Fruit fly (Drosophila melanogaster): Measurements from ENCODE around the gene CG33923.

DNA sequence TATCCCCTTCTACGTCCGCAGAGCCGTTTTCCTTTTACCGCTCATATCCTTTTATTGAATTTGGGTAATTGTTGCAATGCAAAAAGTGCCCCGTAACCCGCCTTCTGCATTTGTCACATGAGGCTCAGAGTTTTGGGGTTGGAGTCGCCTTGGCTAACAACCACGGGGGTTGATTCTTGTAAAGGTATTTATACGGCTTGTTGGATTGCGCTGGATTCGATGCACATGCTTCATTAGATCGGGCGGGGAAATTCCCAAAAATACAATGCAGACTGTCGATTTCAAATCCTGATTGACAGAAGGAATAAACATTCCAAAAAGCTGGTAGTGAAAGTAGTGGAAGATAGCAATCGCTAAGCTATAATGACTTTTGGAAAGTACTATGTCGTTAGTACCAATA lies 48.4 kb upstream of the CG33923 start:
- TF ChIP-seq CG8478 (optimal IDR thresholded peaks at IDR 0.05): no peak
- no peak for TF ChIP-seq CTCF (optimal IDR thresholded peaks at IDR 0.05)

All from S2 (cell line).